Worm (Caenorhabditis elegans) whole organism, L4/young adult: ENCODE results near the gene fbxa-206.

Experiments
- W03F9.2 ChIP-seq: fragments of 150-350 bp; optimal IDR thresholded peaks from 2 replicates; lab custom pipeline; 2014; ENCODE audit warnings: missing biosample characterization, missing genetic modification characterization
- dao-5 ChIP-seq: sonication (generic microtip); optimal IDR thresholded peaks from 2 replicates; lab custom pipeline; 2016; ENCODE audit warnings: missing genotype, missing genetic modification characterization, moderate library complexity, missing compliant biosample characterization
- him-1 ChIP-seq: sonication (generic microtip); optimal IDR thresholded peaks from 2 replicates; lab custom pipeline; 2016; ENCODE audit warnings: missing genotype, missing genetic modification reagents, missing genetic modification characterization, missing compliant biosample characterization

Gene fbxa-206

ce11 chrV:16916079-16916478 is 2.2 kb downstream of the fbxa-206 start, which contains the start of gene F09C6.10:
F09C6.10 (minus strand) TSS chrV:16916179.
- no peak for TF ChIP-seq dao-5 (tag; lab: Kevin White, UChicago)
- no peak for TF ChIP-seq W03F9.2
- no peak for TF ChIP-seq him-1 (tag; lab: Kevin White, UChicago)

ce11 chrV:16911934-16912333 is 6.3 kb downstream of the fbxa-206 start, which contains the start of gene nhr-116:
nhr-116 (plus strand) TSS chrV:16912234.
- TF ChIP-seq dao-5 (tag; lab: Kevin White, UChicago) (no peak), W03F9.2 (no peak), him-1 (tag; lab: Kevin White, UChicago) (no peak)

DNA sequence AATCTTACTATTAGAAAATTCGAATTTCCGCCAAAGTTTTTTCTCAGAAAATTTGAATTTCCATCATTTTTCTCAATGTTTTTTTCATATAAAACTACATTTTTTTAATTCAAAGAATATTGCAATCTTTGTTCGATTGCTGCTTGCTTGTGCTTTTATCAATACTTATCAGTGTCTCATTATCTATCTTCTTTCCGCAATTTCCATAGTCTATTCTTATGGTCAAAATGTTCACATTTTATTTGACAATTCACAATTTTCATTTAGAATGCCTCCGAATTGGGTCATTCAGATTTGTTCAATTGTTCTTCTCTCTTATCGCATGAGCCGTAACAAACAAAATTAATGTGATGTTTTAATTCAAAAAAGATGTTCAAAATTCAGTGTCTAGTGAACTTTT is 7.0 kb downstream of the fbxa-206 start:
- no peak for TF ChIP-seq him-1 (tag; lab: Kevin White, UChicago)
- no peak for TF ChIP-seq dao-5 (tag; lab: Kevin White, UChicago)
- no peak for TF ChIP-seq W03F9.2

DNA sequence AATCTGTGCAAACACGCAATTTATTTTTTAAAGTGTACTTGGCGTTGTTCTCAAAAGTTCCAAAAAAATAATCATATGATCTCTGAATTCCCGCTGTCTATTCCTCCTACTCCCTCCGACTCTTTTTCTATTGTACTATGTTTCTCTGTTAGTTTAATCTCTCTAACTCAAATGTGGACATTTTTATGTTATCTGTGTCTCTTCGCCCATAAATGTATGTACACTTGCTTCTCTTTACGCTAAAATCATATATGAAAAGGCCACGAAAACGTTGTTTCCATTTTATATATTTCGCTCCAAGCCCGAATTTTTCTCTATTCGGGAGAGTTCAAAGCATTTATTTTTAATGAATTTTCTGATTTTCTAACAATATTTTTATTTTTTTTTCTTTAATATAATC is 7.4 kb downstream of the fbxa-206 start:
- TF ChIP-seq him-1 (tag; lab: Kevin White, UChicago) (no peak), dao-5 (tag; lab: Kevin White, UChicago) (no peak)

DNA sequence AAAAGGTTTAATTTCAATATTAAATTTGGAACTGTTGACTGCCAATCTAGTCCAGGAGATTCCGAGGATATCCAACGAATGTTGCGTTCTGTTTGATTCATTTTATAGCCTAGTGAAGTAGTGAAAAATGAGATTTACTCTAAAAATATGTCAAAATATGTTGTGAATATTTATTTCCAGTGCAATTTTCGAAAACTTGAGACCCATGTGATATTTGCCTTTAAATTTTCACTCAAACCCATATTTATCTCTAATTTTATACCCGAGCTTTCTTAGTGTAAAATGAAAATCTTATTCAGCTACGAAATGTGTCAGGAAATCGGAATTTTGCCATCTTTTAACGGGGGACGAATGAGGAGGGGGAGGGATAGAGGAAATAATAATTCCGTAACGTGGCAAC is 8.4 kb downstream of the fbxa-206 start, which contains the start of gene F09C6.16:
Gene F09C6.16 (minus strand): TSS at position 101 of the 400 bp plus-strand sequence.
- TF ChIP-seq W03F9.2: no peak
- no peak for TF ChIP-seq him-1 (tag; lab: Kevin White, UChicago)
- no peak for TF ChIP-seq dao-5 (tag; lab: Kevin White, UChicago)

DNA sequence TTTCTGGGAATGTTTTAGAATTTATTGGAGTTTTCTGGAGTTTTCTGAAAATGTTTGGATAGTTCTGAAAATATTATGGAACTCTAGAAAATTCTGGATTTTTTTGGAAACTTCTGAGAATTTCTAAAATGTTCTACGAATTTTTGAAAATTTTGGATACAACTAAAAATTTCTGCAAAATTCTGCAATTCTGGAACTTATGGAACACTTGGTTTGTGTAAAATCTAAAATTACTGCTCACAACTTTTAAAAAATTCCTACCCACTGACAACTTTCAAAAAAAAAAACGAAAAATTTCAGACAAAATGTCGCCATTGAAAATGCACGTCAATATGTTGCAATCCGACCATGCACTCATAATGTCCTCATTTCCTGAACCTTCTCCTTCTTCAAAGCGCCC is 13.7 kb downstream of the fbxa-206 start, which contains the start of gene nhr-262:
Gene nhr-262 (plus strand): TSS at position 301 of the 400 bp plus-strand sequence.
- TF ChIP-seq W03F9.2 (no peak), him-1 (tag; lab: Kevin White, UChicago) (no peak), dao-5 (tag; lab: Kevin White, UChicago) (no peak)

DNA sequence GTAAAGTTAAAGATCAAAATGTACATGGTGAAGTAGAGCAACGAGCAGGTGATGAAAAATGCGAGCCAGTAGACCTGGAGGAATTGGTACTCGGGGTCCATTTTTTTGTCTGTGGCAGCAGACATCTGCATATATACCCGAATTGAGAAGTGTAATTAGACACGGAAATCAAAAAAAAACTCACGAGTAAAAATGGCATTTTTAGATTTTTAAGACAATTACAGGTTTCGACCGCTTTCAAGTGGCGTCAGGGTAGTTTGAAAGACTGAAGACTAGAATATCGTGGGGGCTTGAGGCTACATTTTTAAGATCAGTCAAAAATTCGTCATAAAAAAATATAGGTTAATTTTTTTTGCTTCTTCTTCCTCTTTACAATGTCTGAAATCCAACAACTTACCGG is 15.6 kb downstream of the fbxa-206 start, which contains the start of gene srd-68:
Gene srd-68 (minus strand): TSS at position 101 of the 400 bp plus-strand sequence.
- TF ChIP-seq W03F9.2 (no peak), him-1 (tag; lab: Kevin White, UChicago) (no peak), dao-5 (tag; lab: Kevin White, UChicago) (no peak)

DNA sequence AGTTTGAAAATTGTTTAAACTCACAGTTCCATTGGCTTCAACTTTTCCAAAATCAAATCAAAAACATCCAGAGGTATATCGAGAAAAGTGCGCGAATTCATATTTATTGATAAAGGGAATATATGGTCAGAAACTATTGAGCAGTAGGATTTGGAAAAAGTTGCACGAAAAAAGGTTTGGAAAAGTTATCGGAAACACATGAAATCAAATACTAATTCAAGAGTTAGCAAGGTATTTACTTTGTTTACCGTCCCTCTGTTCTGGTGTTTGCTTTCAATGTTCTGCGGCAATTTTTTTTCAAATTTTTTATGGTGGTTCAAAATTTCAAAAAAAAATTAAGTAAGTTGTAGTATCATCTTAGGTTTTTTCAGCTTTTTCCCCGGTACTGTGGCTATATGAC is 18.9 kb downstream of the fbxa-206 start, which contains the start of gene fbxa-45:
Gene fbxa-45 (minus strand): TSS at position 101 of the 400 bp plus-strand sequence.
- TF ChIP-seq dao-5 (tag; lab: Kevin White, UChicago) (no peak), W03F9.2 (no peak), him-1 (tag; lab: Kevin White, UChicago) (no peak)

ce11 chrV:16893440-16893839 is 24.8 kb downstream of the fbxa-206 start, which contains the start of gene F09C6.15:
F09C6.15 (plus strand) TSS chrV:16893740.
- TF ChIP-seq him-1 (tag; lab: Kevin White, UChicago) (no peak), W03F9.2 (no peak), dao-5 (tag; lab: Kevin White, UChicago) (no peak)

DNA sequence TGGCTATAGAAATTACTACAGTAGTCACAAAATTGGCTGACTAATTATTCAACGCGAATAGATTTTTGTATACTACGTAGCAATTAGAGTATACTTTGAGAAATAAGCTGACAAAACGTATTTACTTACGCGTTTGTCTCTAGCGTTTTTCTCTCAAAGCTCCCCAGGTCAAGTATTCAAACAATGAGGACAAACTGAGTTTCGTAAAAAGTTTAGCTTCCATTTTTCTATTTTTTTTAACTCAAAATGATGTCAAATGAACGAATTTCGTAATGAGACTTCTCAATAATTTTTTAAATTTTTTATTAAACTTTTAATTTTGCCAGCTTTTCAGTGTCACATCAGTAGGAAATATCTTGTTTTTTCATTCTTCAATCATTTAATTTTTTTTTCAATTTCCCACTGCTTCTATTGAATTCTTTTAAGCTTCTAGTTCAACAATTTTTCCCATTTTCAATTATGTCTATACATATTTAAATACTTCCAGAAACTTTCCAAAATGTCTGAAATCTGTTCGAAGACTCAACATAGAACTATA is 29.4 kb downstream of the fbxa-206 start, which contains the start of the genes ifas-2 and fbxa-44:
Gene ifas-2 (minus strand): TSS at position 101 of the 538 bp plus-strand sequence.
Gene fbxa-44 (plus strand): TSS at position 488 of the 538 bp plus-strand sequence.
- TF ChIP-seq W03F9.2 (no peak), him-1 (tag; lab: Kevin White, UChicago) (no peak), dao-5 (tag; lab: Kevin White, UChicago) (no peak)

DNA sequence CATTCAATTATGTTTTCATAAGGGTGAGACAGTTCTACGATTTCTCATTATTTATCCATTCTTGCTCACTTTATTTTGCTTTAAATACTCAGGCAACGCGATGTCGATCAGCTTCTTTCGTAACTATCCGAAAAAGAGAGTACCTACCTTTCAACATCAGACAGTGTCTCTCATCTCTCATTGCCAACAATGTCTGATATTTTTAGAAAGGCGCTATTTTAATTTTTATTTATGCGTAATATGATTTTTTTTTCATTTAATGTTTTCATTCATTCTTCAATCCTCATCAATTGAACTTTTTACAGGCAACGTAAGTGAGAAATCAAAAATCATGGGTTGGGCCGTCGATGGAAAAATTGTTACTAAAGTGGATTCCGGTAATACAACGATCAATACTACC is 33.5 kb downstream of the fbxa-206 start, which contains the start of gene F09C6.13:
Gene F09C6.13 (plus strand): TSS at position 301 of the 400 bp plus-strand sequence.
- TF ChIP-seq dao-5 (tag; lab: Kevin White, UChicago) (no peak), him-1 (tag; lab: Kevin White, UChicago) (no peak), W03F9.2 (no peak)

ce11 chrV:16882260-16882918 is 35.9 kb downstream of the fbxa-206 start, which contains the start of the genes F09C6.11 and F09C6.12:
F09C6.11 (minus strand) TSS chrV:16882310.
F09C6.12 (plus strand) TSS chrV:16882868.
- TF ChIP-seq dao-5 (tag; lab: Kevin White, UChicago) (no peak), W03F9.2 (no peak), him-1 (tag; lab: Kevin White, UChicago) (no peak)

DNA sequence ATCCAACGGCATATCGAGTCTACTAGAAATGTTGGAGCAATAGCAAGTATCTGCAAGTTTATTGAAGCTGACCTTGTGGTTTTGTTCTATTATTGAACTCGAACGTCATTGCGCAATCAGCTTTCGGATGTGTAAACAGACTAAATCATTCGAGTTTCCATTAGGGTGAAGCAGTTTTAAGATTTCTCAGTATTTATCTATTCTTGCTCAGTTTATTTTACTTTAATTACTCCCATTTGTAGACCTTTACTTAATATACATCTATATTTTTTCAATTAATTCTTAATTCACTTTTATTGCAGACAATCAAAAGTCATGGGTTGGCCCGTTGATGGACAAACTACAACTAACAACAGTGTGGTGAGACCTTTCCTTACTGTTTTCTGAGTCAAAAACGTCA is 37.6 kb downstream of the fbxa-206 start, which contains the start of gene F09C6.14:
Gene F09C6.14 (plus strand): TSS at position 301 of the 400 bp plus-strand sequence.
- no peak for TF ChIP-seq him-1 (tag; lab: Kevin White, UChicago)
- TF ChIP-seq dao-5 (tag; lab: Kevin White, UChicago): no peak
- TF ChIP-seq W03F9.2: no peak

- TF ChIP-seq him-1 (tag; lab: Kevin White, UChicago): no peak
- no peak for TF ChIP-seq dao-5 (tag; lab: Kevin White, UChicago)
- TF ChIP-seq W03F9.2: no peak
Measured at ce11 chrV:16880054-16880453, 38.2 kb downstream of the fbxa-206 start, which contains the start of gene F09C6.3. F09C6.3 (minus strand) TSS chrV:16880154.
